Fruit fly (Drosophila melanogaster): ENCODE measurements around the gene Fkbp59.

DNA sequence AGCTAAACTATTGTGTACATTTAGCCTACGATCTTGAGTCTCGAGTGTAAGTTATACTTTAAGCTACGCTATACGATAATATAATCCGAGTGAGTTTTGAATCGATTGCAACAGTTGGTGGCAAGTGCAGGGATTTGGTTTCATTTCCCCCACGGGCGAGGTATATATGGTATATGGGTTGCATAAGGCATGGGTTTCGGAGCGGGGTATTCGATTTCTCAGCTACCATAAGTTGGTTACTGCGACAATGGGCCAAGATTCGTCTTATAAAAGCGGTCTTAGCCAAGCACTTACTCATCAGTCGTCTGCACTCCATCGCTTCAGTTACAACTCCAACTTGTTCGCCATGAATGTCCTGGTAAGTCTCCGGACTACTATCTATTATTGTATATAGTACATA lies 42.5 kb downstream of the Fkbp59 start, which contains the start of gene CG42367:
- TF ChIP-seq CG31627 (GFP tag; optimal IDR thresholded peaks at IDR 0.05), result no peak
- no peak for TF ChIP-seq topi (GFP tag; optimal IDR thresholded peaks at IDR 0.05)
- TF ChIP-seq Gug (GFP tag; IDR thresholded peaks at IDR 0.05), result no peak
- TF ChIP-seq CG7368 (GFP tag; optimal IDR thresholded peaks at IDR 0.05), result no peak
- no peak for TF ChIP-seq dac (GFP tag; optimal IDR thresholded peaks at IDR 0.05)
- no peak for TF ChIP-seq Ets96B (tag; optimal IDR thresholded peaks at IDR 0.05)
- no peak for TF ChIP-seq achi (GFP tag; optimal IDR thresholded peaks at IDR 0.05)
- no peak for TF ChIP-seq Hr39 (GFP tag; optimal IDR thresholded peaks at IDR 0.05)
- no peak for TF ChIP-seq CG10669 (GFP tag; optimal IDR thresholded peaks at IDR 0.05)
